Fruit fly (Drosophila melanogaster) Kc167 (cell line): Measurements from ENCODE around the gene CapaR.

Source experiments
- Myc ChIP-seq: fragments of >200 bp; optimal IDR thresholded peaks from 2 replicates; lab custom pipeline; 2017; ENCODE audit warnings: missing external identifiers
- Sin3A ChIP-seq: fragments of >200 bp; optimal IDR thresholded peaks from 2 replicates; lab custom pipeline; 2018; ENCODE audit warnings: missing external identifiers
- h ChIP-seq: fragments of >200 bp; optimal IDR thresholded peaks from 3 replicates; lab custom pipeline; 2018; ENCODE audit warnings: missing external identifiers
- insv ChIP-seq: fragments of >200 bp; optimal IDR thresholded peaks from 3 replicates; lab custom pipeline; 2018; ENCODE audit warnings: missing external identifiers
- psq ChIP-seq: fragments of >200 bp; optimal IDR thresholded peaks from 2 replicates; lab custom pipeline; 2017; ENCODE audit warnings: missing external identifiers
- ttk ChIP-seq: sonication (Bioruptor generic); optimal IDR thresholded peaks from 2 replicates; lab custom pipeline; 2017; ENCODE audit warnings: missing external identifiers

The CapaR gene

dm6 chr3L:21562081-21562480, at the start of gene CapaR:
TSS of gene CapaR (minus strand) at chr3L:21562181.
- TF ChIP-seq ttk (lab: Kevin White, UChicago) (no peak), h (lab: Kevin White, UChicago) (no peak), psq (lab: Kevin White, UChicago) (no peak), insv (lab: Kevin White, UChicago) (no peak), Sin3A (no peak), Myc (no peak)

DNA sequence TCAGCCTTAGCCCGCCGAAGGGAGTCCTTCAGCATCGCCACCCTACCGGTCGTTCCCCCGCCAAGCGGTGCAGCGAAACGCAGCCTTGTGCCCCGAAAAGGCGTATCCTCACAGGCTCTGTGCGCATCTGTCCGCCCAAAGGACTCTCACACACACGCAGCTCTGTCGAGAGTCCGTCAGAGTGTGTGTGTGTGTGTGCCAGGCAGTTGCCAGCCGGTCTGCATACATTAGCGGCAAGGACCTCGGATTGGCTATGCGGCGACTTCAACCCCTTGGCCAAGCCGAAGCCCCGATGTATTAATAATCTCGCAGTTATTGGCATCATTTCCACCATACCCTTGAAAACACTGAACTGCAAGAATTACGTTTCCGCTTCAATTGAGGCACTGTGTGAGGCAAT, 48.6 kb upstream of the CapaR start:
- TF ChIP-seq insv (lab: Kevin White, UChicago) = no peak
- TF ChIP-seq ttk (lab: Kevin White, UChicago) = no peak
- no peak for TF ChIP-seq Sin3A
- no peak for TF ChIP-seq psq (lab: Kevin White, UChicago)
- no peak for TF ChIP-seq Myc
- TF ChIP-seq h (lab: Kevin White, UChicago) = no peak

- no peak for TF ChIP-seq ttk (lab: Kevin White, UChicago)
- TF ChIP-seq insv (lab: Kevin White, UChicago) = no peak
- no peak for TF ChIP-seq Sin3A
- TF ChIP-seq h (lab: Kevin White, UChicago) = no peak
- TF ChIP-seq psq (lab: Kevin White, UChicago) = no peak
- TF ChIP-seq Myc = no peak
Observed at dm6 chr3L:21604265-21604664, 42.3 kb upstream of the CapaR start.

dm6 chr3L:21602275-21602674, 40.3 kb upstream of the CapaR start:
- no peak for TF ChIP-seq h (lab: Kevin White, UChicago)

DNA sequence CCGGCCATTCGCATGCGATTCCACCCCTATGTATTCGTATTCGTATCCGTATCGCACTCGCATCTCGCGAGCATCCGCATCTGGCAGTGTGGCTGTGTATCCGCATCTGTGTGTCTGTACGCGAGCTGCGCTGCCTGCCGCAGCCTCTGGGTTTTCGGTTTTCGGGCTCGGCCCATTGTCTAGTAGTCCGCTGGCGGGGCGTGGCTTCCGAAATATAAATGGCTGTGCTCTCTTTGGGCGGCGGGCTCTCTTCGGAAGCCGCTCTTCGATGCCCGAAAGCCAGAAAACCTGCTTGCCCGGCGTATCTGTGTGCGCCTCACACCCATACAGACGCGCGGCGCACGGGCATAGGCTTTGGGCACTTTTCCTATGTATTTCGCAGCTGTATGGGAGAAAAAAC, 36.4 kb upstream of the CapaR start:
- no peak for TF ChIP-seq Myc
- TF ChIP-seq h (lab: Kevin White, UChicago) = no peak
- TF ChIP-seq psq (lab: Kevin White, UChicago) = no peak
- TF ChIP-seq Sin3A = no peak
- TF ChIP-seq ttk (lab: Kevin White, UChicago) = no peak
- TF ChIP-seq insv (lab: Kevin White, UChicago) = no peak

DNA sequence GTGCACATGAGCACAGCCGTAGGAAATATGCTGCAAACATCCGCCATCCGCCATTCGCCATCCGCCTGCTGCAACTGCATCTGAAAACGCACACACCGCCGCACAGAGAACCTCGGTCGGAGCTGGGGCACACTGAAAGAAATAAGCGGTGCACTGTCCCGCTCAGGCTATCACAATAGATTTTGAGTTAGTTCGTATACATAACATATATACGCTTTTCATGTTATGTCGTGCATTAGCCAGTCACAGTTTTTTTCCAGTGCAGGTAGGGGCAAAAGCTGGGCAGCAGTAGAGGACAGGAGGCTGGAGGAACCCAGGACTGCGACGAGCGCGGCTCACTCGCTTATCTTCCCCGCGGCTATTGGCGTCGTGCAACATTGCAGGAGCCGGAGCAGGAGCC, 32.4 kb upstream of the CapaR start:
- TF ChIP-seq ttk (lab: Kevin White, UChicago) (no peak), psq (lab: Kevin White, UChicago) (no peak), insv (lab: Kevin White, UChicago) (no peak), Sin3A (no peak), h (lab: Kevin White, UChicago) (no peak), Myc (no peak)

DNA sequence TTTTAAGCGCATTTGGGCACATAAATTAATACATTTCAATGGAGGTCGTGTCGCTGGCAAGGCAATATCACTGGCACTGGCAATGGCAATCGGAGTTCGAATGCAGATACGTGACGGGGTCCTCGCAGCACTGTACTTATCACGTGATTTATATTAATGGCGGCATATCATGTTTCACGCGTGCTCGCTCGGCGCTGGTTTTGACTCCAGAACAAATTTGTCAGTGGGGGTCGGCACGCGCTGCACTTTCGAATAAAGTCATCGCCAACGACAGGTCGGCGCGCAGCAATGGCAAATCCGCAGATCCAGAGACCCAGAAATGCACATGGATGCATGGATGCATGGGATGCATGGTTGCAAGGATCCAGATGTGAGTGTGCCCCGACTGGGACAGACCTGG, 29.3 kb upstream of the CapaR start:
- no peak for TF ChIP-seq Myc
- TF ChIP-seq ttk (lab: Kevin White, UChicago) = no peak
- TF ChIP-seq insv (lab: Kevin White, UChicago) = no peak
- no peak for TF ChIP-seq h (lab: Kevin White, UChicago)
- no peak for TF ChIP-seq psq (lab: Kevin White, UChicago)
- TF ChIP-seq Sin3A = no peak

- no peak for TF ChIP-seq Sin3A
- no peak for TF ChIP-seq psq (lab: Kevin White, UChicago)
- no peak for TF ChIP-seq ttk (lab: Kevin White, UChicago)
- TF ChIP-seq Myc = no peak
- no peak for TF ChIP-seq h (lab: Kevin White, UChicago)
- TF ChIP-seq insv (lab: Kevin White, UChicago) = no peak
Observed at dm6 chr3L:21586528-21586927, 24.5 kb upstream of the CapaR start, which contains the start of gene TfAP-2. TSS of gene TfAP-2 (plus strand) at chr3L:21586828.

DNA sequence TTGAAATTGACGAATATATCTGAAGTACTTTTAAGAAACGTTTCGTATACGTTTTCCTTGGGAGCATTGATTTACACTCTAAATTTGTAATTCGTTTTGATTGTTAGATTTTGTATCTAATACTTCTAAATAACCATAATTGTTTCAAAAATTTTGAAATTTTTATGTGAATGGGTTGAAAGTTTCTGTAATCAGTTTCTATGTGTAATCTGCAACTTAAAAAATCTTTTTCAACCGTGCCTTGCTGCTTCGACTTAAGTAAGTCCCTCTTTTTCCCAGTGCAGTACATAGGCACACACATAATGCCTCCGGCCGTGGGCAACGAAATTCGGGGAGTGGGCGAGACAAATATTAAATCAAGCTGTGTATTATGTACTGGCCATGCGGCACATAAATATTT, 23.4 kb upstream of the CapaR start:
- TF ChIP-seq Myc = no peak
- TF ChIP-seq ttk (lab: Kevin White, UChicago) = no peak
- TF ChIP-seq Sin3A = no peak
- no peak for TF ChIP-seq h (lab: Kevin White, UChicago)
- no peak for TF ChIP-seq psq (lab: Kevin White, UChicago)
- TF ChIP-seq insv (lab: Kevin White, UChicago) = no peak

DNA sequence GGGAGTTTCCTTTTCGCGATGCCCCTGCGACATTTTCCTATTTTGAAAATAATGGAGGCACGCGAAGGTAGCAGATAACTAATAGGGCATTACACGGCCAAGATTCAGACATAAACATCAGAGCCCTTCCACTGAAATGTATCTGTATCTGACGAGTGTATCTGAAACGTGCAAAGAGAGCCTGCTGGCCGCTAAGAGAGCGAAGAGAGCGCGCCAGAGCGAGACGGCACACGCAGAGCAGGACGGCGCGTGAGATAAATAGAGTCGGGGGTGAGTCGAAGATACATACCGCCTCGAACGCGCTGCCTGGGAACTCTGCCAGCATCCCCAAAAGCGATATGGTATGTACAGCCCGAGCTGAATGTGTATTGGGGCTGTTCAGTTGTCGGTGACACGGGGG, 22.7 kb upstream of the CapaR start:
- no peak for TF ChIP-seq h (lab: Kevin White, UChicago)
- TF ChIP-seq Myc = no peak
- TF ChIP-seq psq (lab: Kevin White, UChicago) = no peak
- no peak for TF ChIP-seq Sin3A
- TF ChIP-seq insv (lab: Kevin White, UChicago) = no peak
- TF ChIP-seq ttk (lab: Kevin White, UChicago) = no peak

- no peak for TF ChIP-seq insv (lab: Kevin White, UChicago)
- TF ChIP-seq psq (lab: Kevin White, UChicago) = no peak
- no peak for TF ChIP-seq Myc
- TF ChIP-seq h (lab: Kevin White, UChicago) = no peak
- no peak for TF ChIP-seq ttk (lab: Kevin White, UChicago)
- no peak for TF ChIP-seq Sin3A
Observed at dm6 chr3L:21581984-21582383, 20.0 kb upstream of the CapaR start.

DNA sequence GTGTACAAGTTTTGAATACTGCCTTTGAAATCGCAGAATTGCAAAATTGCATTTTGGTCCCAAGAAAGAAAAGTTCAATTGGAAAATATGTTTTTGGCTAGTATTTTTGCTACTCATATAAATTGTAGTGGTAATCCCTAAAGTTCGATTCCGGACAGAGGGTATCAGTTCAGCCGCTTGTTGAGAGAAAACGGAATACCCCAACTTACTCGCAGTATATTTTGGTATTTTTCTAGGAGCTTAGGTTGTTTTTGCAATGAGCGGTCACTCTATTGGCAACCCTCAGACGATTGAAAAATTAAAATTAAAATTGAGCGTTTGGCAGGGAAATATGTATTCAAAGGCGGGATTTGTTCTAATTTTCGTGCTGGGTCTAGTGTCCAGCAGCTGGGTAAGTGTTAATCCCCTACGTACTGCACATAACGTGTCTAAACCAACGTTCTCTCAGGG, 12.3 kb upstream of the CapaR start:
- no peak for TF ChIP-seq ttk (lab: Kevin White, UChicago)
- no peak for TF ChIP-seq psq (lab: Kevin White, UChicago)
- TF ChIP-seq h (lab: Kevin White, UChicago) = no peak
- no peak for TF ChIP-seq Myc
- no peak for TF ChIP-seq insv (lab: Kevin White, UChicago)
- TF ChIP-seq Sin3A = no peak

- TF ChIP-seq h (lab: Kevin White, UChicago) = no peak
- TF ChIP-seq ttk (lab: Kevin White, UChicago) = no peak
- TF ChIP-seq Sin3A = no peak
- no peak for TF ChIP-seq psq (lab: Kevin White, UChicago)
- no peak for TF ChIP-seq Myc
- TF ChIP-seq insv (lab: Kevin White, UChicago) = no peak
Observed at dm6 chr3L:21573831-21574230, 11.8 kb upstream of the CapaR start, which contains the start of gene EMC10. TSS of gene EMC10 (plus strand) at chr3L:21574131.
